Fruit fly (Drosophila melanogaster) ovary, adult (tissue): ENCODE measurements around the gene Mal-B2.

ENCODE experiments used
- CG17801 ChIP-seq: fragments of 200-800 bp; optimal IDR thresholded peaks from 2 replicates; lab custom pipeline; 2019; ENCODE audit warnings: missing biosample characterization, mild to moderate bottlenecking, missing genetic modification characterization, moderate library complexity; ENCODE audit not compliant: partially characterized antibody

Gene Mal-B2

dm6 chr2L:11874232-11874765 lies 24.5 kb downstream of the Mal-B2 start:
- TF ChIP-seq CG17801 (GFP tag; lab: Kevin White, UChicago) = no peak

dm6 chr2L:11874890-11875289 lies 25.1 kb downstream of the Mal-B2 start:
- no peak for TF ChIP-seq CG17801 (GFP tag; lab: Kevin White, UChicago)

- TF ChIP-seq CG17801 (GFP tag; lab: Kevin White, UChicago) = no peak
Measured at dm6 chr2L:11878812-11879328, 29.1 kb downstream of the Mal-B2 start.

DNA sequence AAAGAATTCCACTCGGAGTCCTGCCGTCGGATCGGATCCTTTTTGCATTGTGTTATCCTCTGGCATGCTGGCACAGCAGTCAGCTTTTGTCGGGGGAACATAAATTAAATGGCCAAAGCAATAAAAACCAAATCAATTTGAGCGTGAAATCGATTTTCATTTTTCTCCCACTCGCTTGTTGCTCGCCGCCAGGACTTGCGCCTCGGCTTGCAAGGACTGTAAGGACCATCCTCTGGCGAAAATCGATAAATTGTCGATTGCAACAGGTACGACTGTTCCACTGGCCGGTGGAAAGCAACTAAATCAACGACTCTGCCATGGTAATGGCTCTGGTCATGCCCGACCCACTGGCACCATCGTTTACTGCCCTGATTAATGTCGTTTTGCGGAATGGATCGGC lies 43.5 kb downstream of the Mal-B2 start:
- no peak for TF ChIP-seq CG17801 (GFP tag; lab: Kevin White, UChicago)
